Fruit fly (Drosophila melanogaster): ENCODE results near the gene Snmp1.

- TF ChIP-seq ken (GFP tag; IDR thresholded peaks at IDR 0.05) (no peak), Elba2 (GFP tag; optimal IDR thresholded peaks at IDR 0.05) (no peak), pita (GFP tag; optimal IDR thresholded peaks at IDR 0.05) (no peak), Sry-β (GFP tag; optimal IDR thresholded peaks at IDR 0.05) (no peak), ind (GFP tag; optimal IDR thresholded peaks at IDR 0.05) (no peak)
These were observed at the start of gene Snmp1 for dm6 chr3R:21168105-21168504.
